Worm (Caenorhabditis elegans) whole organism, L1 larva: ENCODE data around the gene sec-6.

Experiments used
- C04F5.9 ChIP-seq: sonication (generic microtip); optimal IDR thresholded peaks from 2 replicates; lab custom pipeline; 2016; ENCODE audit warnings: missing genetic modification characterization, missing compliant biosample characterization
- C16A3.4 ChIP-seq: fragments of 150-350 bp; optimal IDR thresholded peaks from 2 replicates; lab custom pipeline; 2014; ENCODE audit warnings: missing biosample characterization, missing genetic modification characterization
- F16B12.6 ChIP-seq: fragments of 150-350 bp; optimal IDR thresholded peaks from 2 replicates; lab custom pipeline; 2014; ENCODE audit warnings: missing biosample characterization, missing genetic modification characterization
- aha-1 ChIP-seq: fragments of 150-350 bp; optimal IDR thresholded peaks from 2 replicates; lab custom pipeline; 2014; ENCODE audit warnings: missing biosample characterization, missing genetic modification characterization
- alr-1 ChIP-seq: fragments of 200-800 bp; sonication (Bioruptor generic); optimal IDR thresholded peaks from 2 replicates; lab custom pipeline; 2018; ENCODE audit warnings: borderline replicate concordance, mild to moderate bottlenecking, missing genetic modification characterization, missing compliant biosample characterization
- ama-1 ChIP-seq: fragments of 150-350 bp; optimal IDR thresholded peaks from 2 replicates; lab custom pipeline; 2014
- blmp-1 ChIP-seq: fragments of 150-350 bp; optimal IDR thresholded peaks from 2 replicates; lab custom pipeline; 2014; ENCODE audit warnings: missing biosample characterization, missing genetic modification characterization
- ceh-63 ChIP-seq: fragments of 200-800 bp; sonication (Bioruptor generic); optimal IDR thresholded peaks from 2 replicates; lab custom pipeline; 2018; ENCODE audit warnings: mild to moderate bottlenecking, missing genetic modification characterization, missing compliant biosample characterization
- ceh-82 ChIP-seq, 3 experiments: fragments of 150-350 bp in 1 of 3; sonication (generic microtip) in 2 of 3; optimal IDR thresholded peaks; 2 replicates each; lab custom pipeline; 2014 to 2017; ENCODE audit warnings: missing biosample characterization in 3 of 3, missing genetic modification characterization in 3 of 3
- ceh-90 ChIP-seq: sonication (generic microtip); optimal IDR thresholded peaks from 2 replicates; lab custom pipeline; 2016; ENCODE audit warnings: missing genetic modification characterization, missing compliant biosample characterization
- dpl-1 ChIP-seq, 3 experiments: fragments of 150-350 bp in 2 of 3; sonication (generic microtip) in 1 of 3; optimal IDR thresholded peaks; 2 replicates each; lab custom pipeline; 2014 to 2017; ENCODE audit warnings: missing biosample characterization in 3 of 3, missing genetic modification characterization in 3 of 3, missing genetic modification reagents in 3 of 3
- efl-1 ChIP-seq, 4 experiments: fragments of 150-350 bp; optimal IDR thresholded peaks in 3 of 4; peaks in 1 of 4; 1 replicate in 1 of 4; 2 replicates in 3 of 4; lab custom pipeline; 2014; ENCODE audit warnings: missing biosample characterization in 2 of 4, missing genetic modification characterization in 2 of 4, missing genetic modification reagents in 2 of 4
- efl-3 ChIP-seq: fragments of 200-800 bp; sonication (Bioruptor generic); optimal IDR thresholded peaks from 2 replicates; lab custom pipeline; 2018; ENCODE audit warnings: mild to moderate bottlenecking, missing genetic modification characterization, missing compliant biosample characterization
- egl-27 ChIP-seq, 2 experiments: fragments of 150-350 bp in 1 of 2; sonication (generic microtip); optimal IDR thresholded peaks; 3 replicates each; lab custom pipeline; 2017 to 2018; ENCODE audit warnings: missing biosample characterization in 2 of 2, missing genetic modification characterization in 2 of 2, missing genetic modification reagents in 2 of 2
- ets-5 ChIP-seq: fragments of 200-800 bp; sonication (Bioruptor generic); IDR thresholded peaks from 2 replicates; pipeline ENCODE4 v1.3.6; 2022; ENCODE audit warnings: missing genetic modification characterization, missing compliant biosample characterization
- fkh-4 ChIP-seq: sonication (generic microtip); optimal IDR thresholded peaks from 2 replicates; lab custom pipeline; 2016; ENCODE audit warnings: missing compliant biosample characterization, missing genetic modification characterization, borderline replicate concordance
- hlh-17 ChIP-seq: fragments of 200-800 bp; sonication (Bioruptor generic); optimal IDR thresholded peaks from 2 replicates; lab custom pipeline; 2018; ENCODE audit warnings: missing genetic modification characterization, mild to moderate bottlenecking, missing compliant biosample characterization, moderate library complexity, borderline replicate concordance
- hlh-4 ChIP-seq: sonication (generic microtip); optimal IDR thresholded peaks from 2 replicates; lab custom pipeline; 2016; ENCODE audit warnings: mild to moderate bottlenecking, missing genetic modification characterization, missing compliant biosample characterization
- irx-1 ChIP-seq: sonication (generic microtip); optimal IDR thresholded peaks from 2 replicates; lab custom pipeline; 2016; ENCODE audit warnings: missing genetic modification characterization, missing compliant biosample characterization
- isw-1 ChIP-seq: fragments of 200-800 bp; sonication (Bioruptor generic); IDR thresholded peaks from 2 replicates; pipeline ENCODE4 v1.3.6; 2022; ENCODE audit warnings: missing genetic modification characterization, missing compliant biosample characterization
- lin-15B ChIP-seq: fragments of 150-350 bp; sonication (generic microtip); optimal IDR thresholded peaks from 3 replicates; lab custom pipeline; 2014; ENCODE audit warnings: missing biosample characterization, missing genetic modification characterization
- lin-35 ChIP-seq, 2 experiments: fragments of 150-350 bp; optimal IDR thresholded peaks; 2 replicates each; lab custom pipeline; 2014; ENCODE audit warnings: missing biosample characterization in 2 of 2, missing genetic modification characterization in 2 of 2, missing genetic modification reagents in 2 of 2
- lin-39 ChIP-seq: fragments of 150-350 bp; optimal IDR thresholded peaks from 2 replicates; lab custom pipeline; 2014; ENCODE audit warnings: missing biosample characterization, missing genetic modification reagents, missing genetic modification characterization
- lir-3 ChIP-seq: sonication (generic microtip); optimal IDR thresholded peaks from 2 replicates; lab custom pipeline; 2016; ENCODE audit warnings: mild to moderate bottlenecking, missing genetic modification characterization, moderate library complexity, missing compliant biosample characterization; ENCODE audit not compliant: poor library complexity
- lsy-2 ChIP-seq, 2 experiments: fragments of 150-350 bp; optimal IDR thresholded peaks; 2 replicates each; lab custom pipeline; 2014; ENCODE audit warnings: missing biosample characterization in 2 of 2, missing genetic modification characterization in 2 of 2
- mdl-1 ChIP-seq, 2 experiments: fragments of 150-350 bp; optimal IDR thresholded peaks; 2 replicates each; lab custom pipeline; 2014 to 2017; ENCODE audit warnings: missing biosample characterization in 2 of 2, missing genetic modification characterization in 2 of 2, inconsistent platforms in 1 of 2
- nhr-11 ChIP-seq: fragments of 150-350 bp; optimal IDR thresholded peaks from 2 replicates; lab custom pipeline; 2014; ENCODE audit warnings: missing biosample characterization, missing genetic modification characterization
- nhr-12 ChIP-seq: sonication (generic microtip); optimal IDR thresholded peaks from 2 replicates; lab custom pipeline; 2017; ENCODE audit warnings: missing biosample characterization, missing genetic modification characterization
- nhr-20 ChIP-seq: sonication (generic microtip); optimal IDR thresholded peaks from 2 replicates; lab custom pipeline; 2016; ENCODE audit warnings: mild to moderate bottlenecking, missing genetic modification characterization, missing compliant biosample characterization
- nhr-237 ChIP-seq: fragments of 150-350 bp; optimal IDR thresholded peaks from 2 replicates; lab custom pipeline; 2014; ENCODE audit warnings: missing biosample characterization, missing genetic modification characterization
- nhr-28 ChIP-seq: fragments of 150-350 bp; optimal IDR thresholded peaks from 2 replicates; lab custom pipeline; 2014; ENCODE audit warnings: missing biosample characterization, missing genetic modification characterization
- nhr-47 ChIP-seq: sonication (generic microtip); optimal IDR thresholded peaks from 2 replicates; lab custom pipeline; 2016; ENCODE audit warnings: mild to moderate bottlenecking, missing genetic modification characterization, moderate library complexity, missing compliant biosample characterization
- nhr-71 ChIP-seq: sonication (generic microtip); optimal IDR thresholded peaks from 2 replicates; lab custom pipeline; 2016; ENCODE audit warnings: mild to moderate bottlenecking, missing genetic modification characterization, moderate library complexity, missing compliant biosample characterization
- nhr-76 ChIP-seq: sonication (generic microtip); optimal IDR thresholded peaks from 2 replicates; lab custom pipeline; 2017; ENCODE audit warnings: missing biosample characterization, missing genetic modification characterization
- pag-3 ChIP-seq: sonication (generic microtip); optimal IDR thresholded peaks from 2 replicates; lab custom pipeline; 2017; ENCODE audit warnings: missing genetic modification characterization, mild to moderate bottlenecking, missing compliant biosample characterization, antibody characterized with exemption, borderline replicate concordance; ENCODE audit not compliant: insufficient read depth
- pax-3 ChIP-seq: fragments of 200-800 bp; sonication (Bioruptor generic); optimal IDR thresholded peaks from 2 replicates; lab custom pipeline; 2018; ENCODE audit warnings: mild to moderate bottlenecking, missing genetic modification characterization, moderate library complexity, missing compliant biosample characterization
- pqm-1 ChIP-seq: sonication (generic microtip); optimal IDR thresholded peaks from 3 replicates; lab custom pipeline; 2017; ENCODE audit warnings: missing biosample characterization, missing genetic modification characterization
- rnt-1 ChIP-seq: sonication (generic microtip); optimal IDR thresholded peaks from 2 replicates; lab custom pipeline; 2016; ENCODE audit warnings: mild to moderate bottlenecking, missing genetic modification characterization, moderate library complexity, missing compliant biosample characterization
- sptf-1 ChIP-seq: fragments of 150-350 bp; optimal IDR thresholded peaks from 2 replicates; lab custom pipeline; 2014; ENCODE audit warnings: missing biosample characterization, missing genetic modification characterization
- sup-37 ChIP-seq: fragments of 200-800 bp; sonication (Bioruptor generic); optimal IDR thresholded peaks from 2 replicates; lab custom pipeline; 2018; ENCODE audit warnings: mild to moderate bottlenecking, missing genetic modification characterization, missing compliant biosample characterization
- swsn-7 ChIP-seq: sonication (generic microtip); optimal IDR thresholded peaks from 2 replicates; lab custom pipeline; 2016; ENCODE audit warnings: missing genetic modification characterization, missing compliant biosample characterization
- tbx-2 ChIP-seq: sonication (generic microtip); optimal IDR thresholded peaks from 2 replicates; lab custom pipeline; 2016; ENCODE audit warnings: missing genetic modification characterization, missing compliant biosample characterization
- tlp-1 ChIP-seq: fragments of 150-350 bp; optimal IDR thresholded peaks from 2 replicates; lab custom pipeline; 2014; ENCODE audit warnings: missing biosample characterization, missing genetic modification characterization
- unc-30 ChIP-seq: sonication (generic microtip); optimal IDR thresholded peaks from 2 replicates; lab custom pipeline; 2017; ENCODE audit warnings: missing biosample characterization, missing genetic modification characterization
- unc-62 ChIP-seq: fragments of 150-350 bp; optimal IDR thresholded peaks from 2 replicates; lab custom pipeline; 2014; ENCODE audit warnings: missing biosample characterization, missing genetic modification reagents, missing genetic modification characterization
- unc-86 ChIP-seq: sonication (generic microtip); optimal IDR thresholded peaks from 2 replicates; lab custom pipeline; 2016; ENCODE audit warnings: missing genetic modification characterization, missing compliant biosample characterization
- unc-98 ChIP-seq: fragments of 200-800 bp; sonication (Bioruptor generic); IDR thresholded peaks from 2 replicates; pipeline ENCODE4 v1.3.6; 2022; ENCODE audit warnings: missing genetic modification characterization, missing compliant biosample characterization
- xbp-1 ChIP-seq: sonication (generic microtip); optimal IDR thresholded peaks from 2 replicates; lab custom pipeline; 2016; ENCODE audit warnings: missing genetic modification characterization, missing compliant biosample characterization
- zag-1 ChIP-seq: fragments of 150-350 bp; optimal IDR thresholded peaks from 2 replicates; lab custom pipeline; 2014; ENCODE audit warnings: missing biosample characterization, missing genetic modification characterization
- zip-4 ChIP-seq: fragments of 200-800 bp; sonication (Bioruptor generic); optimal IDR thresholded peaks from 2 replicates; lab custom pipeline; 2018; ENCODE audit warnings: mild to moderate bottlenecking, missing genetic modification characterization, moderate library complexity, missing compliant biosample characterization
- ztf-11 ChIP-seq, 2 experiments: sonication (generic microtip); optimal IDR thresholded peaks; 2 replicates each; lab custom pipeline; 2016 to 2017; ENCODE audit warnings: missing genetic modification characterization in 2 of 2, missing biosample characterization in 1 of 2, missing compliant biosample characterization in 1 of 2
- ztf-4 ChIP-seq: fragments of 150-350 bp; optimal IDR thresholded peaks from 2 replicates; lab custom pipeline; 2014; ENCODE audit warnings: missing biosample characterization, missing genetic modification characterization

Gene sec-6

ce11 chrII:5321718-5322286 is 37.5 kb upstream of the sec-6 start (continued):
- TF ChIP-seq pqm-1 (peak; percentile 20), nhr-28 (tag; lab: Kevin White, UChicago) (no peak), xbp-1 (tag; lab: Kevin White, UChicago) (peak; percentile 40), nhr-76 (no peak), ama-1 (lab: Kevin White, UChicago) (no peak), dpl-1 (GFP tag; optimal IDR thresholded peaks at IDR 0.05; lab: Kevin White, UChicago) (peak in 2 of 3 experiments; percentile 8 to 15), pax-3 (peak; percentile 36), egl-27 (tag; optimal IDR thresholded peaks at IDR 0.05; lab: Kevin White, UChicago) (peak in 1 of 2 experiments; percentile 42), nhr-71 (tag; lab: Kevin White, UChicago) (peak; percentile 83), C04F5.9 (tag; lab: Kevin White, UChicago) (no peak), swsn-7 (tag; lab: Kevin White, UChicago) (peak; percentile 59), ceh-90 (tag; lab: Kevin White, UChicago) (no peak), unc-86 (no peak), ztf-11 (tag; optimal IDR thresholded peaks at IDR 0.05; lab: Kevin White, UChicago) (no peak), alr-1 (tag; lab: Kevin White, UChicago) (no peak), nhr-47 (tag; lab: Kevin White, UChicago) (peak; percentile 59), sptf-1 (tag; lab: Kevin White, UChicago) (no peak), ceh-82 (tag; optimal IDR thresholded peaks at IDR 0.05; lab: Kevin White, UChicago) (no peak), ceh-63 (GFP tag; lab: Kevin White, UChicago) (no peak), C16A3.4 (no peak), unc-62 (GFP tag; lab: Kevin White, UChicago) (no peak), tbx-2 (tag; lab: Kevin White, UChicago) (peak; percentile 73), F16B12.6 (tag; lab: Kevin White, UChicago) (no peak), nhr-12 (no peak), blmp-1 (peak; percentile 50), nhr-20 (peak; percentile 86), tlp-1 (tag; lab: Kevin White, UChicago) (no peak), lin-39 (no peak), unc-30 (tag; lab: Kevin White, UChicago) (no peak), pag-3 (tag; lab: Kevin White, UChicago) (no peak), lir-3 (tag; lab: Kevin White, UChicago) (no peak), nhr-11 (tag; lab: Kevin White, UChicago) (peak; percentile 4), irx-1 (peak; percentile 1), unc-98 (GFP tag; lab: Robert Waterston, UW) (no peak), lin-35 (GFP tag; optimal IDR thresholded peaks at IDR 0.05; lab: Kevin White, UChicago) (peak; percentile 51 to 52), hlh-17 (GFP tag; lab: Kevin White, UChicago) (no peak), zip-4 (peak; percentile 41), isw-1 (GFP tag; lab: Robert Waterston, UW) (no peak), lsy-2 (tag; optimal IDR thresholded peaks at IDR 0.05; lab: Kevin White, UChicago) (peak; percentile 7 to 45), zag-1 (tag; lab: Kevin White, UChicago) (no peak), fkh-4 (tag; lab: Kevin White, UChicago) (no peak), lin-15B (tag; lab: Kevin White, UChicago) (no peak), ets-5 (no peak), hlh-4 (tag; lab: Kevin White, UChicago) (no peak), nhr-237 (peak; percentile 20), sup-37 (GFP tag; lab: Kevin White, UChicago) (peak; percentile 56), ztf-4 (peak; percentile 33), rnt-1 (tag; lab: Kevin White, UChicago) (peak; percentile 2), aha-1 (tag; lab: Kevin White, UChicago) (no peak), efl-3 (no peak), mdl-1 (tag; optimal IDR thresholded peaks at IDR 0.05; lab: Kevin White, UChicago) (peak in 1 of 2 experiments; percentile 26), efl-1 (optimal IDR thresholded peaks at IDR 0.05; lab: Kevin White, UChicago) (peak; percentile 42 to 43), efl-1 (GFP tag; optimal IDR thresholded peaks at IDR 0.05 in 1 of 2; lab: Kevin White, UChicago) (peak in 1 of 2 experiments; percentile 91)
